Worm (Caenorhabditis elegans) whole organism, mixed stage, embryonic: ENCODE measurements around the gene F38B6.3.

Source experiments
- M03D4.4 ChIP-seq: sonication (generic microtip); optimal IDR thresholded peaks from 2 replicates; lab custom pipeline; 2017; ENCODE audit warnings: mild to moderate bottlenecking, missing genetic modification characterization, missing compliant biosample characterization
- bed-3 ChIP-seq: fragments of 200-800 bp; sonication (Bioruptor generic); optimal IDR thresholded peaks from 3 replicates; lab custom pipeline; 2018; ENCODE audit warnings: mild to moderate bottlenecking, missing genetic modification characterization, moderate library complexity, missing compliant biosample characterization
- blmp-1 ChIP-seq: fragments of 150-350 bp; optimal IDR thresholded peaks from 2 replicates; lab custom pipeline; 2014; ENCODE audit warnings: missing biosample characterization, missing genetic modification characterization
- ceh-39 ChIP-seq: fragments of 150-350 bp; optimal IDR thresholded peaks from 2 replicates; lab custom pipeline; 2014; ENCODE audit warnings: missing biosample characterization, missing genetic modification characterization
- ceh-43 ChIP-seq: fragments of 200-800 bp; sonication (Bioruptor generic); optimal IDR thresholded peaks from 2 replicates; lab custom pipeline; 2018; ENCODE audit warnings: mild to moderate bottlenecking, missing genetic modification characterization, moderate library complexity, missing compliant biosample characterization
- ceh-83 ChIP-seq: fragments of 200-800 bp; sonication (Bioruptor generic); optimal IDR thresholded peaks from 2 replicates; lab custom pipeline; 2018; ENCODE audit warnings: mild to moderate bottlenecking, missing genetic modification characterization, missing compliant biosample characterization
- ces-1 ChIP-seq: fragments of 150-350 bp; optimal IDR thresholded peaks from 2 replicates; lab custom pipeline; 2014; ENCODE audit warnings: missing biosample characterization, missing genetic modification reagents, missing genetic modification characterization
- cnd-1 ChIP-seq: fragments of 200-800 bp; sonication (Bioruptor generic); optimal IDR thresholded peaks from 2 replicates; lab custom pipeline; 2018; ENCODE audit warnings: mild to moderate bottlenecking, missing genetic modification characterization, missing compliant biosample characterization
- elt-1 ChIP-seq: sonication (generic microtip); optimal IDR thresholded peaks from 2 replicates; lab custom pipeline; 2017; ENCODE audit warnings: missing genetic modification characterization, mild to moderate bottlenecking, missing compliant biosample characterization, antibody characterized with exemption, moderate library complexity, borderline replicate concordance; ENCODE audit not compliant: insufficient read depth
- elt-3 ChIP-seq: fragments of 150-350 bp; optimal IDR thresholded peaks from 2 replicates; lab custom pipeline; 2014; ENCODE audit warnings: missing biosample characterization, missing genetic modification characterization
- ham-2 ChIP-seq: fragments of 200-800 bp; sonication (Bioruptor generic); optimal IDR thresholded peaks from 2 replicates; lab custom pipeline; 2018; ENCODE audit warnings: mild to moderate bottlenecking, missing genetic modification characterization, missing compliant biosample characterization
- lin-13 ChIP-seq: fragments of 150-350 bp; optimal IDR thresholded peaks from 2 replicates; lab custom pipeline; 2014; ENCODE audit warnings: missing biosample characterization, missing genetic modification characterization
- lin-32 ChIP-seq: fragments of 200-800 bp; sonication (Bioruptor generic); optimal IDR thresholded peaks from 2 replicates; lab custom pipeline; 2018; ENCODE audit warnings: mild to moderate bottlenecking, missing genetic modification characterization, missing compliant biosample characterization
- lsy-2 ChIP-seq: fragments of 150-350 bp; optimal IDR thresholded peaks from 2 replicates; lab custom pipeline; 2014; ENCODE audit warnings: missing biosample characterization, missing genetic modification characterization
- mab-5 ChIP-seq: fragments of 150-350 bp; optimal IDR thresholded peaks from 2 replicates; lab custom pipeline; 2014; ENCODE audit warnings: missing biosample characterization, missing genetic modification characterization
- mep-1 ChIP-seq: fragments of 150-350 bp; optimal IDR thresholded peaks from 2 replicates; lab custom pipeline; 2017; ENCODE audit warnings: missing biosample characterization, missing genetic modification reagents, missing genetic modification characterization, inconsistent platforms
- mls-2 ChIP-seq: sonication (generic microtip); optimal IDR thresholded peaks from 2 replicates; lab custom pipeline; 2016; ENCODE audit warnings: mild to moderate bottlenecking, missing genetic modification characterization, moderate library complexity, missing compliant biosample characterization
- nhr-12 ChIP-seq: fragments of 150-350 bp; optimal IDR thresholded peaks from 2 replicates; lab custom pipeline; 2014; ENCODE audit warnings: missing biosample characterization, missing genetic modification characterization
- nhr-237 ChIP-seq: fragments of 150-350 bp; optimal IDR thresholded peaks from 2 replicates; lab custom pipeline; 2014; ENCODE audit warnings: missing biosample characterization, missing genetic modification characterization
- nhr-28 ChIP-seq: fragments of 150-350 bp; optimal IDR thresholded peaks from 2 replicates; lab custom pipeline; 2014; ENCODE audit warnings: missing biosample characterization, missing genetic modification characterization
- pha-4 ChIP-seq: fragments of 150-350 bp; optimal IDR thresholded peaks from 2 replicates; lab custom pipeline; 2018; ENCODE audit warnings: missing biosample characterization, missing genetic modification reagents, missing genetic modification characterization
- sem-2 ChIP-seq: fragments of 200-800 bp; sonication (Bioruptor generic); optimal IDR thresholded peaks from 2 replicates; lab custom pipeline; 2018; ENCODE audit warnings: mild to moderate bottlenecking, missing genetic modification characterization, missing compliant biosample characterization
- snpc-4 ChIP-seq: fragments of 150-350 bp; optimal IDR thresholded peaks from 2 replicates; lab custom pipeline; 2014; ENCODE audit warnings: missing biosample characterization, missing genetic modification characterization
- sptf-1 ChIP-seq: sonication (generic microtip); optimal IDR thresholded peaks from 2 replicates; lab custom pipeline; 2017; ENCODE audit warnings: mild to moderate bottlenecking, missing genetic modification characterization, moderate library complexity, missing compliant biosample characterization
- tbx-8 ChIP-seq: fragments of 200-800 bp; sonication (Bioruptor generic); optimal IDR thresholded peaks from 2 replicates; lab custom pipeline; 2018; ENCODE audit warnings: mild to moderate bottlenecking, missing genetic modification characterization, moderate library complexity, missing compliant biosample characterization
- unc-120 ChIP-seq: sonication (generic microtip); optimal IDR thresholded peaks from 2 replicates; lab custom pipeline; 2017; ENCODE audit warnings: missing genetic modification characterization, missing compliant biosample characterization; ENCODE audit not compliant: poor library complexity, severe bottlenecking
- unc-39 ChIP-seq: fragments of 150-350 bp; optimal IDR thresholded peaks from 2 replicates; lab custom pipeline; 2014; ENCODE audit warnings: missing biosample characterization, missing genetic modification characterization
- unc-62 ChIP-seq: fragments of 150-350 bp; optimal IDR thresholded peaks from 2 replicates; lab custom pipeline; 2014; ENCODE audit warnings: missing biosample characterization, missing genetic modification reagents, missing genetic modification characterization
- zip-8 ChIP-seq: fragments of 150-350 bp; optimal IDR thresholded peaks from 2 replicates; lab custom pipeline; 2014; ENCODE audit warnings: missing biosample characterization, missing genetic modification characterization

F38B6.3 gene

ce11 chrX:6682683-6683082 lies 10.7 kb upstream of the F38B6.3 start, which contains the start of gene F38B6.8:
F38B6.8 (minus strand) TSS chrX:6682783.
- TF ChIP-seq cnd-1 (tag; lab: Kevin White, UChicago), result no peak
- TF ChIP-seq ceh-83 (GFP tag; lab: Kevin White, UChicago), result no peak
- no peak for TF ChIP-seq nhr-237 (tag; lab: Kevin White, UChicago)
- TF ChIP-seq lin-32 (GFP tag; lab: Kevin White, UChicago), result no peak
- no peak for TF ChIP-seq M03D4.4

DNA sequence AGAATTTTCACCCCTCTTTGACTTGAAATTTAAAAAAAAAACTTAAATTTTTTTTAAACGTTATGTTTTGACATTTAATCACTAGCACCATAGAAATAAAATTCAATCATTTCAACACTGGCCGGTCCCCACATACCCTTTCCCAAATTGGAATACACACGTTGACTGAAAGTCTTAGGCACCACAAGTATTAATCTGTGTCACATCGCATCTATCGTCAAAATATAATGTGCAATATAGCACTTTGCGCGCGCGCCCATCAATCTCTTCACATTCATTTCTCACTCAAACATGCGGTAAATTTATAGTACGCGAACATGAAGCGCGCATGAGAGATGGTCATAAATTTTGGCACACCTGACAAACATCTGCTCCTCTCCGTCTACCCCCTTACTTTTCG lies 6.1 kb upstream of the F38B6.3 start:
- TF ChIP-seq ceh-39 (tag; lab: Kevin White, UChicago) (no peak), unc-62 (GFP tag; lab: Kevin White, UChicago) (peak; percentile 6)
- TF ChIP-seq, all 35 proteins: peak for 1

DNA sequence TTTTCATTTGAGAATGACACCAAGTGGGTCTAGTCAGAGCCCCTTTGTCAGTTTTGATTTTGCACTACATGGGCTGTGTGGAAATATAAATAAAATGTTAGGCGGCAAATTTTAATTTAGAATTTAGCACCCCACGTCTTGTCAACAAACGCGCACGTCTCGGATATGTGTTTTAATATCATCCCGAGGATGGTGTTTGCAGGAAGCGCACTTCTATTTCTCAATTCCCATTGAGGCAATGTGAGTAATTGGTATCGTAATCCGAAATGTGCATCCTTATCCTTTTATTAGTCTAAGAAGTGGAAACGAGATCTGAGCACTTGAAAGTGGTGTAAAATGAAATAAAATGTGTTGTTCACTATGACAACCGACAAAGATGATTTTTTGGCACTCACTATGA lies 5.7 kb upstream of the F38B6.3 start:
- TF ChIP-seq blmp-1 (no peak), ces-1 (peak; percentile 37)
- TF ChIP-seq, all 35 proteins: peak for 1

DNA sequence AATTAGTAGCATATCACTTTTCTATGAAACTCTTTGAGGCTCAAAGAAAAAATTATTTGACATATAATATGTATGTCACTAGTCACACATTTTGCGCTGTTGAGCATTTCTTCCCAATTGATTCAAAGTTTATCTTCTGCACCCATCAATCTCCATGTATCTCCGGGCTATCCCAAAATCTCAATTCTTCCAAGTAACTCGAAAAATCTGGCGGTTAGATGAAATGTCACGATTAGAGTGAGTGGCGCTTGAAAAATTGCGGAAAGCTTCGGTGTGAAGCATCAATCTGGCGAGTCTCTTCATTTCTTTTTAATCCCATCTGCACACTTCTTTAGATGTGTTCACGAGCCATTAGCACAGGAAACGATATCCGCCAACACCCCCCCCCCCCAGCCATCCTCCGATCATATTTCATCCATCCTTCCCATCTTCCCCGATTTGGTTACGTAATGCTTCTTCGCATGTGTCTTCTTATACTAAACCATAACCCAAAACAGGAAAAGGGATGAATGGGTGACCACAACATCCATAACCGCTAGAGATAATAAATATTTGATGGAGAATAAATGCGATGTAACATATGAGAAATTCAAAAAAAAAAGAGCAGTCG lies 4.4 kb upstream of the F38B6.3 start:
- TF ChIP-seq ham-2 (no peak), pha-4 (tag; lab: Kevin White, UChicago) (no peak), unc-39 (no peak), elt-3 (no peak), sptf-1 (no peak), mls-2 (tag; lab: Kevin White, UChicago) (peak; percentile 34), sem-2 (GFP tag; lab: Kevin White, UChicago) (no peak), zip-8 (tag; lab: Kevin White, UChicago) (peak; percentile 56), ceh-43 (no peak), blmp-1 (no peak), lin-32 (GFP tag; lab: Kevin White, UChicago) (peak; percentile 17), lsy-2 (tag; lab: Kevin White, UChicago) (no peak), ces-1 (no peak)
- TF ChIP-seq, all 35 proteins: peak for 3

- TF ChIP-seq mep-1 (no peak), mab-5 (tag; lab: Kevin White, UChicago) (no peak), ham-2 (no peak), nhr-237 (tag; lab: Kevin White, UChicago) (no peak), unc-120 (tag; lab: Kevin White, UChicago) (no peak), nhr-28 (tag; lab: Kevin White, UChicago) (no peak), lin-13 (no peak), lin-32 (GFP tag; lab: Kevin White, UChicago) (no peak), pha-4 (tag; lab: Kevin White, UChicago) (no peak), sptf-1 (no peak), unc-62 (GFP tag; lab: Kevin White, UChicago) (no peak), ces-1 (no peak), elt-1 (tag; lab: Kevin White, UChicago) (no peak), tbx-8 (no peak), elt-3 (no peak), ceh-43 (no peak), bed-3 (GFP tag; lab: Kevin White, UChicago) (no peak), lsy-2 (tag; lab: Kevin White, UChicago) (no peak), nhr-12 (tag; lab: Kevin White, UChicago) (no peak), M03D4.4 (no peak)
These were observed 3.4 kb upstream of the F38B6.3 start, which contains the start of gene F38B6.6 for ce11 chrX:6689985-6690384. F38B6.6 (minus strand) TSS chrX:6690085.

ce11 chrX:6691653-6692052 lies 1.8 kb upstream of the F38B6.3 start:
- no peak for TF ChIP-seq sem-2 (GFP tag; lab: Kevin White, UChicago)
- no peak for TF ChIP-seq lsy-2 (tag; lab: Kevin White, UChicago)
- no peak for TF ChIP-seq snpc-4 (tag; lab: Kevin White, UChicago)
- no peak for TF ChIP-seq nhr-28 (tag; lab: Kevin White, UChicago)
- no peak for TF ChIP-seq pha-4 (tag; lab: Kevin White, UChicago)
- TF ChIP-seq ces-1, result peak; percentile 93
- TF ChIP-seq, all 35 proteins: peak for 1
